Fruit fly (Drosophila melanogaster): ENCODE measurements around the gene CG34426.
A peak's percentile ranks its signal among the peaks of the same experiment; 100 is the strongest.

The CG34426 gene

dm6 chr3L:8852907-8853306, 50.6 kb downstream of the CG34426 start (continued):
- TF ChIP-seq Dbx (GFP tag; IDR thresholded peaks at IDR 0.05) (peak; percentile 47; the same call in 1 of the 3 replicates), CG2678 (tag; optimal IDR thresholded peaks at IDR 0.05) (peak; percentile 31), Gsc (GFP tag; IDR thresholded peaks at IDR 0.05) (no peak), stc (GFP tag; IDR thresholded peaks at IDR 0.05) (peak; percentile 39), eyg (GFP tag; optimal IDR thresholded peaks at IDR 0.05) (peak; percentile 31), Oaz (GFP tag; IDR thresholded peaks at IDR 0.05) (peak; percentile 30; the same call in 1 of the 2 replicates), CG1603 (tag; optimal IDR thresholded peaks at IDR 0.05) (peak; percentile 56), Atf6 (GFP tag; IDR thresholded peaks at IDR 0.05) (peak; percentile 54), ap (GFP tag; IDR thresholded peaks at IDR 0.05) (no peak), oc (tag; optimal IDR thresholded peaks at IDR 0.05) (no peak), cwo (GFP tag; optimal IDR thresholded peaks at IDR 0.05) (peak; percentile 31)

Data from whole organism, embryonic.